Worm (Caenorhabditis elegans) whole organism, midembryonic: ENCODE measurements around the gene clc-4.

Experiments
- T22C8.4 ChIP-seq: fragments of 200-800 bp; sonication (Bioruptor generic); IDR thresholded peaks from 2 replicates; pipeline ENCODE4 v1.3.6; 2022; ENCODE audit warnings: missing genetic modification characterization, missing compliant biosample characterization
- cog-1 ChIP-seq: sonication (generic microtip); optimal IDR thresholded peaks from 2 replicates; lab custom pipeline; 2016; ENCODE audit warnings: missing genetic modification characterization, missing compliant biosample characterization
- flt-1 ChIP-seq: fragments of 200-800 bp; sonication (Bioruptor generic); IDR thresholded peaks from 2 replicates; pipeline ENCODE4 v1.3.6; 2022; ENCODE audit warnings: missing genetic modification characterization, missing compliant biosample characterization
- klf-2 ChIP-seq: fragments of 200-800 bp; sonication (Bioruptor generic); conservative IDR thresholded peaks from 2 replicates; pipeline ENCODE4 v1.3.6; 2022; ENCODE audit warnings: missing genetic modification reagents, missing genetic modification characterization, missing compliant biosample characterization
- med-1 ChIP-seq: sonication (generic microtip); optimal IDR thresholded peaks from 2 replicates; lab custom pipeline; 2017; ENCODE audit warnings: missing genetic modification characterization, mild to moderate bottlenecking, missing compliant biosample characterization, antibody characterized with exemption, missing genetic modification reagents; ENCODE audit not compliant: insufficient read depth
- ref-1 ChIP-seq: fragments of 200-800 bp; sonication (Bioruptor generic); conservative IDR thresholded peaks from 2 replicates; pipeline ENCODE4 v1.3.6; 2022; ENCODE audit warnings: missing genetic modification reagents, missing genetic modification characterization, missing compliant biosample characterization
- tab-1 ChIP-seq: fragments of 200-800 bp; sonication (Bioruptor generic); IDR thresholded peaks from 2 replicates; pipeline ENCODE4 v1.3.6; 2022; ENCODE audit warnings: missing genetic modification characterization, missing compliant biosample characterization
- ztf-23 ChIP-seq: fragments of 200-800 bp; sonication (Bioruptor generic); IDR thresholded peaks from 2 replicates; pipeline ENCODE4 v1.3.6; 2022; ENCODE audit warnings: missing genetic modification reagents, missing genetic modification characterization, missing compliant biosample characterization
- ztf-29 ChIP-seq: fragments of 200-800 bp; sonication (Bioruptor generic); IDR thresholded peaks from 2 replicates; pipeline ENCODE4 v1.3.6; 2022; ENCODE audit warnings: missing genetic modification reagents, missing genetic modification characterization, missing compliant biosample characterization

clc-4 gene

ce11 chrX:10772165-10772584 is 11.5 kb downstream of the clc-4 start:
- TF ChIP-seq cog-1 (no peak), flt-1 (GFP tag; lab: Robert Waterston, UW) (no peak), med-1 (GFP tag; lab: Kevin White, UChicago) (no peak), klf-2 (GFP tag; lab: Robert Waterston, UW) (no peak), ztf-23 (no peak), ref-1 (GFP tag; lab: Robert Waterston, UW) (no peak), ztf-29 (GFP tag; lab: Robert Waterston, UW) (no peak), tab-1 (GFP tag; lab: Robert Waterston, UW) (no peak), T22C8.4 (GFP tag; lab: Robert Waterston, UW) (no peak)

ce11 chrX:10770988-10771496 is 12.7 kb downstream of the clc-4 start:
- TF ChIP-seq ref-1 (GFP tag; lab: Robert Waterston, UW) (no peak), tab-1 (GFP tag; lab: Robert Waterston, UW) (no peak), flt-1 (GFP tag; lab: Robert Waterston, UW) (no peak), klf-2 (GFP tag; lab: Robert Waterston, UW) (no peak), med-1 (GFP tag; lab: Kevin White, UChicago) (no peak), cog-1 (no peak)

- TF ChIP-seq ref-1 (GFP tag; lab: Robert Waterston, UW) (no peak), flt-1 (GFP tag; lab: Robert Waterston, UW) (no peak), med-1 (GFP tag; lab: Kevin White, UChicago) (no peak), T22C8.4 (GFP tag; lab: Robert Waterston, UW) (no peak), klf-2 (GFP tag; lab: Robert Waterston, UW) (no peak), cog-1 (no peak), ztf-23 (no peak), tab-1 (GFP tag; lab: Robert Waterston, UW) (no peak), ztf-29 (GFP tag; lab: Robert Waterston, UW) (no peak)
These were observed 13.8 kb downstream of the clc-4 start for ce11 chrX:10769959-10770358.

- no peak for TF ChIP-seq med-1 (GFP tag; lab: Kevin White, UChicago)
These were observed 14.4 kb downstream of the clc-4 start, which contains the start of gene sma-9 for ce11 chrX:10769232-10769738. sma-9 (plus strand) TSS chrX:10769282.

ce11 chrX:10768289-10769153 is 15.2 kb downstream of the clc-4 start:
- TF ChIP-seq cog-1 (no peak), ref-1 (GFP tag; lab: Robert Waterston, UW) (no peak), T22C8.4 (GFP tag; lab: Robert Waterston, UW) (no peak)

DNA sequence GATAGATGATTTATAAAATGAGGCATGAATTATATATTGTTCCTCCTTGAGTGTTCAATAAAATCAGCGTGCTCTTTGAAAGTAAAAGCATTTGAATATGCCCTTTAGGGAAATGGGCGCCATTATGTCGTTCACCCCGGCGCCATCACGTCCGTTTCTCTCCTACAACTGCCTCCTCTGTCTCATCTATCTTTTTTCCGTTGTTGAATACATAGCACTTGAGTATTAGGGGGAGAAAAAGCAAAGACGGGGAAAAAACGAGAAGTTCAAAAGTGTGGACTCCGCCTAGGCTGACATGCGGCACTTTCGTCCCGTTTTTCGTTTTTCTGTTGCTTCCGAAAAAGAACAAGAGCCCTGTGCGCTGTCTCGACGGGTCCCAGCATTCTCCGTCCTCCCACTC is 16.1 kb downstream of the clc-4 start:
- TF ChIP-seq med-1 (GFP tag; lab: Kevin White, UChicago) (no peak), T22C8.4 (GFP tag; lab: Robert Waterston, UW) (no peak), ztf-29 (GFP tag; lab: Robert Waterston, UW) (no peak), tab-1 (GFP tag; lab: Robert Waterston, UW) (no peak), ref-1 (GFP tag; lab: Robert Waterston, UW) (no peak), flt-1 (GFP tag; lab: Robert Waterston, UW) (0 out of 2 replicates have a peak, but pooled peaks have one; percentile 19), klf-2 (GFP tag; lab: Robert Waterston, UW) (no peak)

DNA sequence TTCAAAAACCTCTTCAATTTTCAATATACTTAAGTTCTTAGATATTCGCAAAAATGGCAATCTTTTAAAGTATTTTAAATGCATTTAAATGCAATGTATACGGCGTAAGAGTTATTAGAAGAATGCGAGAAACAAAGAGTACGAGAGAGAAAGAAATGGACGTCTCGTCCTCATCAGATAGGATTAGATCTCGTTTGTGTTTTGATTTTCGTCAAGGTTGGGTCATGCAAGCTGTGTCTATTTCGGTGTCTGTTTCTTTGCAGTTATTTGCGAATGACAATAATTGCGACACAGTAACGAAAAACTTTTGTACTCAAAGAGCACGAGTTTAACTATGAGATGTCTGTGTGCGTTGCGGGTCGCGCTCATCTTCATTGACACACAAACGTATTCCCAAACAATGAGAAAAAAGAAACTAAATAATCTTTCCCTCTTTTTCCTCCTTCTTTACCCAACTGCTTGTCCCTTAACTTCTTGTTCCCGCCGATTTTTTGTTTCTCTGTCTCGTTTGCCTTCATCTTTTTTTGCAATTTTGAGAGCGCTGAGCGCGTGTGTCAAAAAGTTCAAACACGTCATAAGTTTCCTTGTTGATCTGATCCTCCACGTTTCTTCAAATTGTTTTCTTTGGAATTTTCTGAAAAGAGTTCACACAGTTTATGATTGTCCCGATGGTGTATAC is 16.6 kb downstream of the clc-4 start:
- TF ChIP-seq tab-1 (GFP tag; lab: Robert Waterston, UW), result no peak
- no peak for TF ChIP-seq cog-1
- no peak for TF ChIP-seq ztf-29 (GFP tag; lab: Robert Waterston, UW)
- TF ChIP-seq T22C8.4 (GFP tag; lab: Robert Waterston, UW), result no peak
- TF ChIP-seq ztf-23, result no peak
- TF ChIP-seq med-1 (GFP tag; lab: Kevin White, UChicago), result no peak
- TF ChIP-seq flt-1 (GFP tag; lab: Robert Waterston, UW), result no peak
- TF ChIP-seq klf-2 (GFP tag; lab: Robert Waterston, UW), result no peak
- no peak for TF ChIP-seq ref-1 (GFP tag; lab: Robert Waterston, UW)

DNA sequence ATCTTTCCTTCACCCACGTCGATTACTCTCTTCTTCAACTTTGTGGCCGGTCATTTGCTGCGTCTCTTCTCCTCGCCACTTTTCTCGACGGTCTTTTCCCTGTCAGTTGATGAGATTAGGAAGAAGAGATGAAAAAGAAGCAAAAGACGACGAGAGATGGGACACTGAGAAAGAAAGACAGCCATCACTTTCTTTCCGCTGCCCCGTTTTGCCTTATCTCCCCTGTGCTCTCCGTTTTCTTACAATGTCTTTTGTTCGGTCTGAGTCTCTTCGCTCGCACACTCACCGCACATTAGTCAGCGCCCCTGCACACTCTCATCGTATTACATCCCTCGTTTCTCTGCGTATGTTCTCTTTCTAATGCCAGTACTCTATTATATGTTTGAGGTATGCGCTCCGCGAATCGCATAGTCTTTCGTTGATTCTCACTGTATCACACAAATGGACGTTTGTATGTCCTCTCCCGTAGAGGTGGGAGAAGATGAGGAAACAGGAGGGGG is 17.5 kb downstream of the clc-4 start:
- TF ChIP-seq ztf-29 (GFP tag; lab: Robert Waterston, UW) (no peak), flt-1 (GFP tag; lab: Robert Waterston, UW) (peak; percentile 64; the same call in 1 of the 2 replicates), ref-1 (GFP tag; lab: Robert Waterston, UW) (no peak), med-1 (GFP tag; lab: Kevin White, UChicago) (no peak), ztf-23 (no peak), klf-2 (GFP tag; lab: Robert Waterston, UW) (no peak), cog-1 (peak; percentile 96), tab-1 (GFP tag; lab: Robert Waterston, UW) (0 out of 2 replicates have a peak, but pooled peaks have one; percentile 28), T22C8.4 (GFP tag; lab: Robert Waterston, UW) (no peak)

DNA sequence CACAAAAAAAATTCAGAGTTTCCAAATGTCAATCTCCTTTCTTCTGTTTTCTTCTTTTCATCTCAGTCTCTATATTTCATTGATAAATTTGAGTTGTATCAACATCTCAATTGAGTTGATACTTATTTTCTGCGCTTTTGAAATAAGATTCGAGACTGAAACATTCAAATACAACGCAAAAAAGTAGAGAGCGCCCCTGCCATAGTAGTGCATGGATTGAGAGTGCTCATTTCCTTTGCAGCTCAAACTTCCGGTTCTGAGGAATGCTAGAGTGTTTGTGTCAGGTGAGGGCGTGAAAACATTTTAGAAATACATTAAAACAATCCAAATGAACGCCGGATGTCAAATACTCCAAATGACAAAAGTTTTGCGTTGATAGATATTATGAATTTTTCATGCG is 20.3 kb downstream of the clc-4 start:
- TF ChIP-seq ztf-23 (no peak), ztf-29 (GFP tag; lab: Robert Waterston, UW) (no peak), klf-2 (GFP tag; lab: Robert Waterston, UW) (no peak), ref-1 (GFP tag; lab: Robert Waterston, UW) (no peak), tab-1 (GFP tag; lab: Robert Waterston, UW) (no peak), cog-1 (no peak), T22C8.4 (GFP tag; lab: Robert Waterston, UW) (no peak), flt-1 (GFP tag; lab: Robert Waterston, UW) (no peak), med-1 (GFP tag; lab: Kevin White, UChicago) (no peak)
